Worm (Caenorhabditis elegans): ENCODE results near the gene mig-15.

DNA sequence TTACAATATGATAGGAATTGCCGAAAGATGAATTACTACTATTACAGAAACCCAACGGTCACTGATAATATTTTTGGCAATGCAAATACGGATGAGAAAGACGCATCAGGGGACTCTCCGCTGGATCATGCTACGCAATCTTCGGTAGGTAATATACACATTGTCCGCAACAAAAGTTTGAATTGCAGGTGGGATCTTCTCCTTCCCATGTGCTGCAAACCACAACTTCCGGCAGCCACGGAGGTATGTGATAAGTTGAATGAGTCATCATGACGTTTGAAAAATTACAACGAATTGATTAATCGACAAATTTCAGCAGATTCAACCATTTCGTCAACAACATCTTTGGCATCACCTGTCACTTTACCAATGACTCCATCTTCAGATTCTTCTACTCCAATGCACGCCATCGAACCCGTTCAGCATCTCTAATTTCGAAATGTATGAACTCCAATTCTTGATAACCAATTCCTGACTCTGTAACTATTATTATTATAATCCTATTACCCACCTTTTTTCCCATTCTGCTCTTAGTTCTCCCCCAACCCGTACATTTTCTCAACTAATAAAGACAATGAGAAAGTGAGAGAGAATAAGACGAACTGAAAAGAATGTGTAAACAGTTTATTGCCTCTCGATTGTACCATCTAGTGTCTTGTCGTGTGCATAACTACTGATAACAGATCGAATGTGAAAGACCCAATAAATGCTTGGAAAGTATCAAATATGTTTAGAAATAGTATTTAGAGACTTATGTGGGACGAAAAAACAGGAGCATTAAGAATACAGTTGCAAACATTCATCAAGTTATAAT is 48.9 kb upstream of the mig-15 start:
- TF ChIP-seq pha-4 (tag; optimal IDR thresholded peaks at IDR 0.05) (no peak), blmp-1 (tag; optimal IDR thresholded peaks at IDR 0.05) (no peak), drap-1 (GFP tag; optimal IDR thresholded peaks at IDR 0.05) (no peak), mab-5 (tag; optimal IDR thresholded peaks at IDR 0.05) (no peak), nhr-12 (tag; optimal IDR thresholded peaks at IDR 0.05) (no peak), unc-39 (tag; optimal IDR thresholded peaks at IDR 0.05) (no peak), snpc-4 (tag; optimal IDR thresholded peaks at IDR 0.05) (no peak), sem-2 (GFP tag; optimal IDR thresholded peaks at IDR 0.05) (no peak), unc-62 (GFP tag; optimal IDR thresholded peaks at IDR 0.05) (no peak)
